Fruit fly (Drosophila melanogaster) whole organism, adult: ENCODE results near the gene Trm1.

Experiments
- CG11617 ChIP-seq: fragments of 200-800 bp; sonication (Bioruptor generic); optimal IDR thresholded peaks from 2 replicates; lab custom pipeline; 2017; ENCODE audit warnings: mild to moderate bottlenecking, missing biosample characterization, missing genetic modification reagents, missing genetic modification characterization
- CG12768 ChIP-seq: fragments of 200-800 bp; sonication (Bioruptor generic); optimal IDR thresholded peaks from 2 replicates; lab custom pipeline; 2017; ENCODE audit warnings: missing biosample characterization, missing genetic modification characterization, mild to moderate bottlenecking, moderate library complexity, missing genetic modification reagents
- CG14711 ChIP-seq: fragments of 200-800 bp; sonication (Bioruptor generic); optimal IDR thresholded peaks from 2 replicates; lab custom pipeline; 2018; ENCODE audit warnings: missing biosample characterization, mild to moderate bottlenecking, missing genetic modification characterization, moderate library complexity
- CG1620 ChIP-seq: fragments of 200-800 bp; sonication (Bioruptor generic); optimal IDR thresholded peaks from 2 replicates; lab custom pipeline; 2016; ENCODE audit warnings: missing biosample characterization, missing genetic modification characterization
- CG33017 ChIP-seq: fragments of 200-800 bp; sonication (Bioruptor generic); optimal IDR thresholded peaks from 2 replicates; lab custom pipeline; 2018; ENCODE audit warnings: missing biosample characterization, mild to moderate bottlenecking, missing genetic modification characterization, moderate library complexity
- CG5204 ChIP-seq: fragments of 200-800 bp; sonication (Bioruptor generic); optimal IDR thresholded peaks from 2 replicates; lab custom pipeline; 2016; ENCODE audit warnings: missing biosample characterization, missing genetic modification characterization
- CG7045 ChIP-seq: fragments of 200-800 bp; sonication (Bioruptor generic); optimal IDR thresholded peaks from 2 replicates; lab custom pipeline; 2017; ENCODE audit warnings: missing biosample characterization, mild to moderate bottlenecking, missing genetic modification characterization
- CG7101 ChIP-seq: fragments of 200-800 bp; sonication (Bioruptor generic); optimal IDR thresholded peaks from 2 replicates; lab custom pipeline; 2018; ENCODE audit warnings: missing biosample characterization, mild to moderate bottlenecking, missing genetic modification characterization, moderate library complexity
- Clk ChIP-seq: fragments of 200-800 bp; sonication (Bioruptor generic); optimal IDR thresholded peaks from 2 replicates; lab custom pipeline; 2017; ENCODE audit warnings: missing biosample characterization, missing genetic modification characterization
- Crg-1 ChIP-seq: fragments of 200-800 bp; sonication (Bioruptor generic); optimal IDR thresholded peaks from 2 replicates; lab custom pipeline; 2016; ENCODE audit warnings: missing biosample characterization, missing genetic modification characterization
- Hr96 ChIP-seq: fragments of 200-800 bp; sonication (Bioruptor generic); optimal IDR thresholded peaks from 2 replicates; lab custom pipeline; 2016; ENCODE audit warnings: missing biosample characterization, missing genetic modification characterization
- Mnt ChIP-seq: fragments of 200-800 bp; sonication (Bioruptor generic); optimal IDR thresholded peaks from 2 replicates; lab custom pipeline; 2016; ENCODE audit warnings: missing biosample characterization, mild to moderate bottlenecking, missing genetic modification characterization
- bab1 ChIP-seq: fragments of 200-800 bp; sonication (Bioruptor generic); optimal IDR thresholded peaks from 3 replicates; lab custom pipeline; 2019; ENCODE audit warnings: missing biosample characterization, mild to moderate bottlenecking, missing genetic modification characterization, moderate library complexity
- cic ChIP-seq: fragments of 200-800 bp; sonication (Bioruptor generic); optimal IDR thresholded peaks from 2 replicates; lab custom pipeline; 2017; ENCODE audit warnings: missing biosample characterization, mild to moderate bottlenecking, missing genetic modification characterization, moderate library complexity
- cnc ChIP-seq, 2 experiments: fragments of >200 bp; optimal IDR thresholded peaks; 2 replicates each; lab custom pipeline; 2017
- kay ChIP-seq: fragments of 200-800 bp; sonication (Bioruptor generic); peaks from one replicate; lab custom pipeline; 2016; ENCODE audit warnings: missing biosample characterization, missing genetic modification characterization, borderline replicate concordance
- ovo ChIP-seq: fragments of 200-800 bp; sonication (Bioruptor generic); optimal IDR thresholded peaks from 2 replicates; lab custom pipeline; 2016; ENCODE audit warnings: missing biosample characterization, missing genetic modification characterization
- pad ChIP-seq: fragments of 200-800 bp; sonication (Bioruptor generic); optimal IDR thresholded peaks from 3 replicates; lab custom pipeline; 2017; ENCODE audit warnings: missing biosample characterization, missing genetic modification characterization, mild to moderate bottlenecking, moderate library complexity, missing genetic modification reagents
- tj ChIP-seq: fragments of 200-800 bp; sonication (Bioruptor generic); optimal IDR thresholded peaks from 3 replicates; lab custom pipeline; 2017; ENCODE audit warnings: missing biosample characterization, mild to moderate bottlenecking, missing genetic modification characterization, moderate library complexity
- toe ChIP-seq: fragments of 200-800 bp; sonication (Bioruptor generic); optimal IDR thresholded peaks from 2 replicates; lab custom pipeline; 2016; ENCODE audit warnings: missing biosample characterization, missing genetic modification characterization

Gene Trm1

dm6 chr2L:12427487-12428101 lies at the start of gene Trm1, which contains the start of gene CG5446:
TSS of gene Trm1 (plus strand) at chr2L:12428028.
TSS of gene CG5446 (minus strand) at chr2L:12427709.
- TF ChIP-seq CG11617: peak; percentile 89
- no peak for TF ChIP-seq Clk (GFP tag; lab: Kevin White, UChicago)
- TF ChIP-seq CG33017: peak; percentile 88
- peak; percentile 29 for TF ChIP-seq Crg-1 (GFP tag; lab: Kevin White, UChicago)
- peak; percentile 50 for TF ChIP-seq bab1 (GFP tag; lab: Kevin White, UChicago)
- TF ChIP-seq CG7101 (tag; lab: Kevin White, UChicago): peak; percentile 89
- TF ChIP-seq CG1620 (GFP tag; lab: Kevin White, UChicago): no peak
- no peak for TF ChIP-seq ovo
- TF ChIP-seq cic: peak; percentile 46
- TF ChIP-seq CG12768 (GFP tag; lab: Kevin White, UChicago): peak; percentile 74
- TF ChIP-seq CG5204: no peak
- peak; percentile 83 for TF ChIP-seq CG14711 (tag; lab: Kevin White, UChicago)
- peak; percentile 52 for TF ChIP-seq pad (GFP tag; lab: Kevin White, UChicago)
- no peak for TF ChIP-seq cnc (optimal IDR thresholded peaks at IDR 0.05; lab: Kevin White, UChicago)
- peak; percentile 54 for TF ChIP-seq Mnt (GFP tag; lab: Kevin White, UChicago)
- TF ChIP-seq tj (GFP tag; lab: Kevin White, UChicago): peak; percentile 55
- TF ChIP-seq CG7045 (GFP tag; lab: Kevin White, UChicago): peak; percentile 70
- TF ChIP-seq Hr96 (GFP tag; lab: Kevin White, UChicago): no peak
- TF ChIP-seq kay (GFP tag; lab: Kevin White, UChicago): no peak
- TF ChIP-seq toe (GFP tag; lab: Kevin White, UChicago): no peak

- TF ChIP-seq ovo (no peak), toe (GFP tag; lab: Kevin White, UChicago) (no peak), pad (GFP tag; lab: Kevin White, UChicago) (no peak), CG33017 (no peak), Hr96 (GFP tag; lab: Kevin White, UChicago) (no peak), CG7101 (tag; lab: Kevin White, UChicago) (no peak)
These were observed 35.4 kb upstream of the Trm1 start for dm6 chr2L:12392406-12392805.

DNA sequence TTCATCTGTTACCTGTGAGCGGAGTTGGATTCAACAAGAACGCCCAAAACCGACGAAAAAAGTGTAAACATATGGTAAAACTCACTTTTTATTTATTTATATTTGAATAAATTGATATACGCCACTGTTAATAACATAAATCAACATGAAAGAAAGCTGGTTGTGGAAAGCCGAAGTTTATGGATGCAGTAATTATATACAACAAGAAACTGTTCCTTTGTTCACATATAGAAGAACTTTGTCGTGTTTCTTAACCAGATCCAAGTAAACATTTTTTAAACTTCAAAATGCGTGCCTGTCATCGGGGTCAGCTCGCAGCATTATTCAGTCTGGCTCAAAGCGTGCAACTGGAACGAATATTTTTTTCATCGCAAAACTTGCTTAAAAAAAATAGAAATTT lies 29.9 kb upstream of the Trm1 start, which contains the start of gene Pkd2:
Gene Pkd2, plus strand, starts transcription at position 301 of the 400 bp plus-strand sequence.
- TF ChIP-seq CG5204 (no peak), CG14711 (tag; lab: Kevin White, UChicago) (no peak), Crg-1 (GFP tag; lab: Kevin White, UChicago) (no peak), Clk (GFP tag; lab: Kevin White, UChicago) (no peak), CG1620 (GFP tag; lab: Kevin White, UChicago) (no peak), kay (GFP tag; lab: Kevin White, UChicago) (no peak), toe (GFP tag; lab: Kevin White, UChicago) (no peak), tj (GFP tag; lab: Kevin White, UChicago) (no peak), cnc (optimal IDR thresholded peaks at IDR 0.05; lab: Kevin White, UChicago) (no peak), Hr96 (GFP tag; lab: Kevin White, UChicago) (no peak), CG12768 (GFP tag; lab: Kevin White, UChicago) (no peak), CG7045 (GFP tag; lab: Kevin White, UChicago) (no peak), cic (no peak), CG7101 (tag; lab: Kevin White, UChicago) (no peak), CG33017 (no peak), Mnt (GFP tag; lab: Kevin White, UChicago) (no peak)

DNA sequence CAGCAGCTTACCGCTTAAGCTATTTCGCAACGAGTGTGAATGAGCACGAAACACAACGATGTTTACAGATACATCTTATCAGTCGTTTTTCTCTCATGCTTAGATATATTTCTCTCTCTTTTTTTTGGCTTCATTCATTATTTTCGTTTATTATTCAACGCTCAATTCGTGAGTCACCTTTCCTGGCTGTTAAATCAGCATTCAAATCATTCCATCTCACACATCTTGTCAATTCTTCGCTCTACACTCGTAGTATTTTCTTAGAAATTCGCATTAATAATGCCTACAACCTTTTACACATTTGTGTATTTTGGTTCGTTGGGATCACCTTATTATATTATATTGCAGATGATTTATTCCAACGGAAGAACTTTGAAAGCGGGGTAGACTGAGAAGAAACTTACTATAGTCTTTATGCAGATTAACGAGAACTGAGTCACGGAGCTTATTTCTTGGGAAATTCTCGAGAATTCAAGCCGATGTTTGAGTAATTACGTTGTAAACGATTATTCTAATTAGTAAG lies 23.2 kb upstream of the Trm1 start:
- TF ChIP-seq cic (peak; percentile 51), Mnt (GFP tag; lab: Kevin White, UChicago) (no peak), kay (GFP tag; lab: Kevin White, UChicago) (peak; percentile 94), Crg-1 (GFP tag; lab: Kevin White, UChicago) (no peak), bab1 (GFP tag; lab: Kevin White, UChicago) (no peak)

dm6 chr2L:12410679-12411078 lies 17.1 kb upstream of the Trm1 start:
- no peak for TF ChIP-seq CG11617
- TF ChIP-seq CG33017: no peak
- no peak for TF ChIP-seq Mnt (GFP tag; lab: Kevin White, UChicago)

- TF ChIP-seq CG11617 (no peak), ovo (no peak), tj (GFP tag; lab: Kevin White, UChicago) (no peak), CG12768 (GFP tag; lab: Kevin White, UChicago) (no peak), bab1 (GFP tag; lab: Kevin White, UChicago) (no peak), kay (GFP tag; lab: Kevin White, UChicago) (no peak), CG7101 (tag; lab: Kevin White, UChicago) (no peak), Crg-1 (GFP tag; lab: Kevin White, UChicago) (no peak), Mnt (GFP tag; lab: Kevin White, UChicago) (no peak), toe (GFP tag; lab: Kevin White, UChicago) (no peak), cnc (optimal IDR thresholded peaks at IDR 0.05; lab: Kevin White, UChicago) (no peak), CG14711 (tag; lab: Kevin White, UChicago) (no peak), Hr96 (GFP tag; lab: Kevin White, UChicago) (no peak), pad (GFP tag; lab: Kevin White, UChicago) (no peak), CG7045 (GFP tag; lab: Kevin White, UChicago) (no peak)
These were observed 13.9 kb upstream of the Trm1 start for dm6 chr2L:12413899-12414298.
